Worm (Caenorhabditis elegans) whole organism, mixed stage, embryonic: ENCODE results near the gene nspg-6.

Experiments
- M03D4.4 ChIP-seq: sonication (generic microtip); optimal IDR thresholded peaks from 2 replicates; lab custom pipeline; 2017; ENCODE audit warnings: mild to moderate bottlenecking, missing genetic modification characterization, missing compliant biosample characterization
- bed-3 ChIP-seq: fragments of 200-800 bp; sonication (Bioruptor generic); optimal IDR thresholded peaks from 3 replicates; lab custom pipeline; 2018; ENCODE audit warnings: mild to moderate bottlenecking, missing genetic modification characterization, moderate library complexity, missing compliant biosample characterization
- blmp-1 ChIP-seq: fragments of 150-350 bp; optimal IDR thresholded peaks from 2 replicates; lab custom pipeline; 2014; ENCODE audit warnings: missing biosample characterization, missing genetic modification characterization
- ceh-39 ChIP-seq: fragments of 150-350 bp; optimal IDR thresholded peaks from 2 replicates; lab custom pipeline; 2014; ENCODE audit warnings: missing biosample characterization, missing genetic modification characterization
- ceh-43 ChIP-seq: fragments of 200-800 bp; sonication (Bioruptor generic); optimal IDR thresholded peaks from 2 replicates; lab custom pipeline; 2018; ENCODE audit warnings: mild to moderate bottlenecking, missing genetic modification characterization, moderate library complexity, missing compliant biosample characterization
- ceh-83 ChIP-seq: fragments of 200-800 bp; sonication (Bioruptor generic); optimal IDR thresholded peaks from 2 replicates; lab custom pipeline; 2018; ENCODE audit warnings: mild to moderate bottlenecking, missing genetic modification characterization, missing compliant biosample characterization
- ces-1 ChIP-seq: fragments of 150-350 bp; optimal IDR thresholded peaks from 2 replicates; lab custom pipeline; 2014; ENCODE audit warnings: missing biosample characterization, missing genetic modification reagents, missing genetic modification characterization
- cnd-1 ChIP-seq: fragments of 200-800 bp; sonication (Bioruptor generic); optimal IDR thresholded peaks from 2 replicates; lab custom pipeline; 2018; ENCODE audit warnings: mild to moderate bottlenecking, missing genetic modification characterization, missing compliant biosample characterization
- drap-1 ChIP-seq: fragments of 200-800 bp; sonication (Bioruptor generic); optimal IDR thresholded peaks from 3 replicates; lab custom pipeline; 2018; ENCODE audit warnings: mild to moderate bottlenecking, missing genetic modification characterization, missing compliant biosample characterization
- elt-1 ChIP-seq: sonication (generic microtip); optimal IDR thresholded peaks from 2 replicates; lab custom pipeline; 2017; ENCODE audit warnings: missing genetic modification characterization, mild to moderate bottlenecking, missing compliant biosample characterization, antibody characterized with exemption, moderate library complexity, borderline replicate concordance; ENCODE audit not compliant: insufficient read depth
- elt-3 ChIP-seq: fragments of 150-350 bp; optimal IDR thresholded peaks from 2 replicates; lab custom pipeline; 2014; ENCODE audit warnings: missing biosample characterization, missing genetic modification characterization
- flh-1 ChIP-seq: fragments of 200-800 bp; sonication (Bioruptor generic); optimal IDR thresholded peaks from 2 replicates; lab custom pipeline; 2018; ENCODE audit warnings: mild to moderate bottlenecking, missing genetic modification characterization, moderate library complexity, missing compliant biosample characterization
- ham-2 ChIP-seq: fragments of 200-800 bp; sonication (Bioruptor generic); optimal IDR thresholded peaks from 2 replicates; lab custom pipeline; 2018; ENCODE audit warnings: mild to moderate bottlenecking, missing genetic modification characterization, missing compliant biosample characterization
- hlh-1 ChIP-seq: fragments of 150-350 bp; optimal IDR thresholded peaks from 2 replicates; lab custom pipeline; 2014; ENCODE audit warnings: missing biosample characterization, missing genetic modification reagents, missing genetic modification characterization
- lin-13 ChIP-seq: fragments of 150-350 bp; optimal IDR thresholded peaks from 2 replicates; lab custom pipeline; 2014; ENCODE audit warnings: missing biosample characterization, missing genetic modification characterization
- lsy-2 ChIP-seq: fragments of 150-350 bp; optimal IDR thresholded peaks from 2 replicates; lab custom pipeline; 2014; ENCODE audit warnings: missing biosample characterization, missing genetic modification characterization
- mab-5 ChIP-seq: fragments of 150-350 bp; optimal IDR thresholded peaks from 2 replicates; lab custom pipeline; 2014; ENCODE audit warnings: missing biosample characterization, missing genetic modification characterization
- mep-1 ChIP-seq: fragments of 150-350 bp; optimal IDR thresholded peaks from 2 replicates; lab custom pipeline; 2017; ENCODE audit warnings: missing biosample characterization, missing genetic modification reagents, missing genetic modification characterization, inconsistent platforms
- mls-2 ChIP-seq: sonication (generic microtip); optimal IDR thresholded peaks from 2 replicates; lab custom pipeline; 2016; ENCODE audit warnings: mild to moderate bottlenecking, missing genetic modification characterization, moderate library complexity, missing compliant biosample characterization
- nhr-12 ChIP-seq: fragments of 150-350 bp; optimal IDR thresholded peaks from 2 replicates; lab custom pipeline; 2014; ENCODE audit warnings: missing biosample characterization, missing genetic modification characterization
- nhr-2 ChIP-seq: fragments of 150-350 bp; optimal IDR thresholded peaks from 2 replicates; lab custom pipeline; 2014; ENCODE audit warnings: missing biosample characterization, missing genetic modification characterization
- nhr-28 ChIP-seq: fragments of 150-350 bp; optimal IDR thresholded peaks from 2 replicates; lab custom pipeline; 2014; ENCODE audit warnings: missing biosample characterization, missing genetic modification characterization
- nhr-76 ChIP-seq: sonication (generic microtip); optimal IDR thresholded peaks from 2 replicates; lab custom pipeline; 2017; ENCODE audit warnings: missing biosample characterization, missing genetic modification characterization
- pha-4 ChIP-seq: fragments of 150-350 bp; optimal IDR thresholded peaks from 2 replicates; lab custom pipeline; 2018; ENCODE audit warnings: missing biosample characterization, missing genetic modification reagents, missing genetic modification characterization
- sem-2 ChIP-seq: fragments of 200-800 bp; sonication (Bioruptor generic); optimal IDR thresholded peaks from 2 replicates; lab custom pipeline; 2018; ENCODE audit warnings: mild to moderate bottlenecking, missing genetic modification characterization, missing compliant biosample characterization
- sptf-1 ChIP-seq: sonication (generic microtip); optimal IDR thresholded peaks from 2 replicates; lab custom pipeline; 2017; ENCODE audit warnings: mild to moderate bottlenecking, missing genetic modification characterization, moderate library complexity, missing compliant biosample characterization
- tbx-8 ChIP-seq: fragments of 200-800 bp; sonication (Bioruptor generic); optimal IDR thresholded peaks from 2 replicates; lab custom pipeline; 2018; ENCODE audit warnings: mild to moderate bottlenecking, missing genetic modification characterization, moderate library complexity, missing compliant biosample characterization
- unc-120 ChIP-seq: sonication (generic microtip); optimal IDR thresholded peaks from 2 replicates; lab custom pipeline; 2017; ENCODE audit warnings: missing genetic modification characterization, missing compliant biosample characterization; ENCODE audit not compliant: poor library complexity, severe bottlenecking
- unc-39 ChIP-seq: fragments of 150-350 bp; optimal IDR thresholded peaks from 2 replicates; lab custom pipeline; 2014; ENCODE audit warnings: missing biosample characterization, missing genetic modification characterization
- unc-62 ChIP-seq: fragments of 150-350 bp; optimal IDR thresholded peaks from 2 replicates; lab custom pipeline; 2014; ENCODE audit warnings: missing biosample characterization, missing genetic modification reagents, missing genetic modification characterization
- ztf-11 ChIP-seq: fragments of 150-350 bp; optimal IDR thresholded peaks from 2 replicates; lab custom pipeline; 2014; ENCODE audit warnings: missing biosample characterization, missing genetic modification characterization

nspg-6 gene

ce11 chrIII:7349075-7349474 lies 34.3 kb upstream of the nspg-6 start, which contains the start of gene gos-28:
Gene gos-28, minus strand, starts transcription at chrIII:7349175.
- TF ChIP-seq ztf-11 (tag; lab: Kevin White, UChicago) (no peak), sem-2 (GFP tag; lab: Kevin White, UChicago) (no peak), nhr-12 (tag; lab: Kevin White, UChicago) (no peak), elt-1 (tag; lab: Kevin White, UChicago) (no peak), nhr-28 (tag; lab: Kevin White, UChicago) (no peak), pha-4 (tag; lab: Kevin White, UChicago) (no peak), tbx-8 (no peak), unc-39 (tag; lab: Kevin White, UChicago) (no peak), lsy-2 (tag; lab: Kevin White, UChicago) (no peak), mab-5 (tag; lab: Kevin White, UChicago) (no peak), flh-1 (GFP tag; lab: Kevin White, UChicago) (no peak), mep-1 (tag; lab: Kevin White, UChicago) (no peak), nhr-76 (no peak), drap-1 (no peak), ceh-43 (no peak), unc-120 (tag; lab: Kevin White, UChicago) (no peak), blmp-1 (no peak)
- TF ChIP-seq, all 35 proteins: peak for 0

ce11 chrIII:7347049-7347448 lies 32.3 kb upstream of the nspg-6 start, which contains the start of gene F08F8.7:
Gene F08F8.7, minus strand, starts transcription at chrIII:7347149.
- TF ChIP-seq mab-5 (tag; lab: Kevin White, UChicago) (no peak), ham-2 (no peak), mls-2 (no peak), lsy-2 (tag; lab: Kevin White, UChicago) (no peak), elt-1 (tag; lab: Kevin White, UChicago) (no peak), tbx-8 (no peak), unc-120 (tag; lab: Kevin White, UChicago) (no peak), nhr-2 (no peak), nhr-76 (no peak), pha-4 (tag; lab: Kevin White, UChicago) (no peak), ztf-11 (tag; lab: Kevin White, UChicago) (no peak), ces-1 (GFP tag; lab: Kevin White, UChicago) (no peak), nhr-28 (tag; lab: Kevin White, UChicago) (no peak)

ce11 chrIII:7343389-7343788 lies 28.6 kb upstream of the nspg-6 start, which contains the start of gene F08F8.6:
Gene F08F8.6, plus strand, starts transcription at chrIII:7343689.
- TF ChIP-seq sptf-1 (tag; lab: Kevin White, UChicago), result no peak
- TF ChIP-seq tbx-8, result no peak
- no peak for TF ChIP-seq ham-2
- TF ChIP-seq elt-3 (tag; lab: Kevin White, UChicago), result no peak
- TF ChIP-seq nhr-12 (tag; lab: Kevin White, UChicago), result no peak
- no peak for TF ChIP-seq ztf-11 (tag; lab: Kevin White, UChicago)
- no peak for TF ChIP-seq bed-3 (GFP tag; lab: Kevin White, UChicago)
- TF ChIP-seq pha-4 (tag; lab: Kevin White, UChicago), result no peak
- TF ChIP-seq mep-1 (tag; lab: Kevin White, UChicago), result no peak
- TF ChIP-seq hlh-1 (tag; lab: Kevin White, UChicago), result no peak
- TF ChIP-seq M03D4.4 (tag; lab: Kevin White, UChicago), result no peak
- no peak for TF ChIP-seq ceh-43
- no peak for TF ChIP-seq drap-1
- no peak for TF ChIP-seq mab-5 (tag; lab: Kevin White, UChicago)
- TF ChIP-seq cnd-1, result no peak
- no peak for TF ChIP-seq nhr-76
- TF ChIP-seq blmp-1, result no peak
- no peak for TF ChIP-seq lin-13
- no peak for TF ChIP-seq unc-120 (tag; lab: Kevin White, UChicago)
- TF ChIP-seq ceh-39 (tag; lab: Kevin White, UChicago), result no peak

ce11 chrIII:7339138-7339537 lies 24.4 kb upstream of the nspg-6 start:
- no peak for TF ChIP-seq ztf-11 (tag; lab: Kevin White, UChicago)
- no peak for TF ChIP-seq nhr-28 (tag; lab: Kevin White, UChicago)
- no peak for TF ChIP-seq ces-1 (GFP tag; lab: Kevin White, UChicago)
- no peak for TF ChIP-seq ceh-83 (GFP tag; lab: Kevin White, UChicago)
- TF ChIP-seq flh-1 (GFP tag; lab: Kevin White, UChicago), result no peak

ce11 chrIII:7338693-7339092 lies 23.9 kb upstream of the nspg-6 start, which contains the start of gene kap-1:
Gene kap-1, plus strand, starts transcription at chrIII:7338835.
- no peak for TF ChIP-seq unc-62
- no peak for TF ChIP-seq mls-2
- no peak for TF ChIP-seq blmp-1
- TF ChIP-seq hlh-1 (tag; lab: Kevin White, UChicago), result no peak
- TF ChIP-seq sem-2 (GFP tag; lab: Kevin White, UChicago), result no peak
- TF ChIP-seq nhr-28 (tag; lab: Kevin White, UChicago), result no peak
- TF ChIP-seq M03D4.4 (tag; lab: Kevin White, UChicago), result no peak
- no peak for TF ChIP-seq drap-1
- TF ChIP-seq lin-13, result no peak
- TF ChIP-seq bed-3 (GFP tag; lab: Kevin White, UChicago), result no peak
- no peak for TF ChIP-seq sptf-1 (tag; lab: Kevin White, UChicago)
- no peak for TF ChIP-seq elt-3 (tag; lab: Kevin White, UChicago)
- no peak for TF ChIP-seq flh-1 (GFP tag; lab: Kevin White, UChicago)
- no peak for TF ChIP-seq ceh-43
- TF ChIP-seq ceh-39 (tag; lab: Kevin White, UChicago), result no peak
- no peak for TF ChIP-seq mab-5 (tag; lab: Kevin White, UChicago)
- TF ChIP-seq cnd-1, result no peak
- no peak for TF ChIP-seq ham-2
